Fruit fly (Drosophila melanogaster): ENCODE results near the gene bip1.

The bip1 gene

dm6 chr3L:8024278-8025140, 34.0 kb downstream of the bip1 start (continued):
- peak; percentile 32 for TF ChIP-seq Hey (tag; optimal IDR thresholded peaks at IDR 0.05)
- peak; percentile 83 for TF ChIP-seq nerfin-1 (tag; optimal IDR thresholded peaks at IDR 0.05)
- peak; percentile 100 for TF ChIP-seq sd (tag; optimal IDR thresholded peaks at IDR 0.05)
- TF ChIP-seq CTCF (GFP tag; optimal IDR thresholded peaks at IDR 0.05): no peak
- peak; percentile 75 for TF ChIP-seq kni (GFP tag; optimal IDR thresholded peaks at IDR 0.05)
- peak; percentile 4 for TF ChIP-seq CG4328 (GFP tag; optimal IDR thresholded peaks at IDR 0.05)
- TF ChIP-seq Xrp1 (GFP tag; IDR thresholded peaks at IDR 0.05): peak; percentile 66
- TF ChIP-seq CG11504 (tag; optimal IDR thresholded peaks at IDR 0.05): peak; percentile 80
- TF ChIP-seq CG10274 (GFP tag; optimal IDR thresholded peaks at IDR 0.05): no peak
- TF ChIP-seq pros (GFP tag; optimal IDR thresholded peaks at IDR 0.05): peak; percentile 45
- peak; percentile 52 for TF ChIP-seq ara (GFP tag; IDR thresholded peaks at IDR 0.05)
- no peak for TF ChIP-seq stwl (tag; optimal IDR thresholded peaks at IDR 0.05)
- peak; percentile 64; the same call in 2 of the 3 replicates for TF ChIP-seq CG17361 (GFP tag; IDR thresholded peaks at IDR 0.05)
- no peak for TF ChIP-seq gcm2 (GFP tag; optimal IDR thresholded peaks at IDR 0.05)
- no peak for TF ChIP-seq CG31388 (GFP tag; optimal IDR thresholded peaks at IDR 0.05)
- no peak for TF ChIP-seq YL-1 (GFP tag; optimal IDR thresholded peaks at IDR 0.05)
- TF ChIP-seq jumu (GFP tag; optimal IDR thresholded peaks at IDR 0.05): no peak
- 0 out of 2 replicates have a peak, but pooled peaks have one; percentile 23 for TF ChIP-seq Nf-YA (GFP tag; IDR thresholded peaks at IDR 0.05)
- TF ChIP-seq Mrtf (GFP tag; IDR thresholded peaks at IDR 0.05): peak; percentile 38; the same call in 1 of the 3 replicates
- no peak for TF ChIP-seq ac (GFP tag; optimal IDR thresholded peaks at IDR 0.05)
- peak; percentile 41 for TF ChIP-seq HHEX (GFP tag; optimal IDR thresholded peaks at IDR 0.05)
- no peak for TF ChIP-seq CG2202 (tag; optimal IDR thresholded peaks at IDR 0.05)
- TF ChIP-seq croc (GFP tag; conservative IDR thresholded peaks at IDR 0.05): peak; percentile 16; the same call in 1 of the 3 replicates
- no peak for TF ChIP-seq ato (GFP tag; IDR thresholded peaks at IDR 0.05; ENCODE audit: partially characterized antibody)
- TF ChIP-seq unc-4 (GFP tag; IDR thresholded peaks at IDR 0.05; ENCODE audit: partially characterized antibody): no peak
- TF ChIP-seq pita (GFP tag; optimal IDR thresholded peaks at IDR 0.05): no peak
- no peak for TF ChIP-seq CG18011 (GFP tag; optimal IDR thresholded peaks at IDR 0.05)
- no peak for TF ChIP-seq Mad (GFP tag; optimal IDR thresholded peaks at IDR 0.05)
- TF ChIP-seq Drgx (GFP tag; IDR thresholded peaks at IDR 0.05): peak; percentile 69
- TF ChIP-seq Trl (optimal IDR thresholded peaks at IDR 0.05): no peak
- TF ChIP-seq Trl (GFP tag; optimal IDR thresholded peaks at IDR 0.05): no peak
- peak; percentile 82 for TF ChIP-seq CG11695 (GFP tag; IDR thresholded peaks at IDR 0.05)
- no peak for TF ChIP-seq maf-S (GFP tag; optimal IDR thresholded peaks at IDR 0.05)
- no peak for TF ChIP-seq aop (GFP tag; IDR thresholded peaks at IDR 0.05)
- peak; percentile 43 for TF ChIP-seq CG1233 (GFP tag; optimal IDR thresholded peaks at IDR 0.05)
- TF ChIP-seq CG13624 (GFP tag; optimal IDR thresholded peaks at IDR 0.05): peak; percentile 12
- TF ChIP-seq CG6254 (GFP tag; optimal IDR thresholded peaks at IDR 0.05): no peak
- TF ChIP-seq fu2 (GFP tag; optimal IDR thresholded peaks at IDR 0.05): no peak
- TF ChIP-seq jigr1 (GFP tag; IDR thresholded peaks at IDR 0.05): no peak
- TF ChIP-seq fru (optimal IDR thresholded peaks at IDR 0.05): no peak
- no peak for TF ChIP-seq CG33213 (GFP tag; optimal IDR thresholded peaks at IDR 0.05)
- no peak for TF ChIP-seq B-H2 (GFP tag; optimal IDR thresholded peaks at IDR 0.05)
- TF ChIP-seq CG17328 (GFP tag; IDR thresholded peaks at IDR 0.05): 0 out of 2 replicates have a peak, but pooled peaks have one; percentile 21
- TF ChIP-seq slou (GFP tag; optimal IDR thresholded peaks at IDR 0.05): no peak
- TF ChIP-seq CG4707 (GFP tag; optimal IDR thresholded peaks at IDR 0.05): no peak
- no peak for TF ChIP-seq wek (GFP tag; optimal IDR thresholded peaks at IDR 0.05)
- no peak for TF ChIP-seq Lhr (GFP tag; optimal IDR thresholded peaks at IDR 0.05)
- no peak for TF ChIP-seq CG2875 (GFP tag; optimal IDR thresholded peaks at IDR 0.05)
- TF ChIP-seq disco-r (GFP tag; optimal IDR thresholded peaks at IDR 0.05): no peak
- TF ChIP-seq ind (GFP tag; optimal IDR thresholded peaks at IDR 0.05): peak; percentile 57
